Fruit fly (Drosophila melanogaster) whole organism, embryonic: ENCODE measurements around the gene CG32832.

Source experiments
- Awh ChIP-seq: fragments of 200-800 bp; sonication (Bioruptor generic); IDR thresholded peaks from 2 replicates; pipeline ENCODE4, ENCODE4 v1.3.6; 2022; ENCODE audit warnings: missing biosample characterization, missing genetic modification characterization
- CG10274 ChIP-seq: fragments of 200-800 bp; sonication (Bioruptor generic); optimal IDR thresholded peaks from 3 replicates; lab custom pipeline; 2017; ENCODE audit warnings: missing biosample characterization, mild to moderate bottlenecking, missing genetic modification characterization
- CG11085 ChIP-seq: fragments of 200-800 bp; sonication (Bioruptor generic); IDR thresholded peaks from 2 replicates; pipeline ENCODE4 v1.3.6; 2022; ENCODE audit warnings: missing biosample characterization, missing genetic modification characterization
- CG15269 ChIP-seq: fragments of 200-800 bp; sonication (Bioruptor generic); optimal IDR thresholded peaks from 2 replicates; lab custom pipeline; 2018; ENCODE audit warnings: missing biosample characterization, mild to moderate bottlenecking, missing genetic modification characterization, moderate library complexity
- CG17385 ChIP-seq: fragments of 200-800 bp; sonication (Bioruptor generic); optimal IDR thresholded peaks from 3 replicates; lab custom pipeline; 2018; ENCODE audit warnings: missing biosample characterization, mild to moderate bottlenecking, missing genetic modification characterization
- CG17912 ChIP-seq: fragments of 200-800 bp; sonication (Bioruptor generic); optimal IDR thresholded peaks from 2 replicates; lab custom pipeline; 2018; ENCODE audit warnings: missing biosample characterization, mild to moderate bottlenecking, missing genetic modification characterization
- ara ChIP-seq: fragments of 200-800 bp; sonication (Bioruptor generic); IDR thresholded peaks from 2 replicates; pipeline ENCODE4 v1.3.6; 2022; ENCODE audit warnings: missing biosample characterization, missing genetic modification characterization
- az2 ChIP-seq: fragments of 200-800 bp; sonication (Bioruptor generic); optimal IDR thresholded peaks from 3 replicates; lab custom pipeline; 2016; ENCODE audit warnings: missing biosample characterization, missing genetic modification characterization
- caup ChIP-seq: fragments of 200-800 bp; sonication (Bioruptor generic); optimal IDR thresholded peaks from 3 replicates; lab custom pipeline; 2017; ENCODE audit warnings: missing biosample characterization, mild to moderate bottlenecking, missing genetic modification characterization, moderate library complexity; ENCODE audit not compliant: severe bottlenecking
- ems ChIP-seq: fragments of 200-800 bp; sonication (Bioruptor generic); optimal IDR thresholded peaks from 3 replicates; lab custom pipeline; 2016; ENCODE audit warnings: missing biosample characterization, missing genetic modification characterization
- jumu ChIP-seq: fragments of 200-800 bp; sonication (Bioruptor generic); optimal IDR thresholded peaks from 3 replicates; lab custom pipeline; 2016; ENCODE audit warnings: missing biosample characterization, missing genetic modification characterization
- maf-S ChIP-seq: fragments of 200-800 bp; sonication (Bioruptor generic); optimal IDR thresholded peaks from 2 replicates; lab custom pipeline; 2016; ENCODE audit warnings: missing biosample characterization, missing genetic modification characterization
- pnt ChIP-seq: fragments of 200-800 bp; sonication (Bioruptor generic); optimal IDR thresholded peaks from 3 replicates; lab custom pipeline; 2016; ENCODE audit warnings: missing biosample characterization, missing genetic modification characterization
- schlank ChIP-seq: fragments of 200-800 bp; sonication (Bioruptor generic); optimal IDR thresholded peaks from 2 replicates; lab custom pipeline; 2018; ENCODE audit warnings: missing biosample characterization, mild to moderate bottlenecking, missing genetic modification characterization

- no peak for TF ChIP-seq jumu (GFP tag; lab: Kevin White, UChicago)
- TF ChIP-seq CG17385 (GFP tag; lab: Kevin White, UChicago), result no peak
- no peak for TF ChIP-seq ems (GFP tag; lab: Kevin White, UChicago)
- TF ChIP-seq CG10274, result no peak
- no peak for TF ChIP-seq maf-S (GFP tag; lab: Kevin White, UChicago)
- no peak for TF ChIP-seq caup (GFP tag; lab: Kevin White, UChicago)
- TF ChIP-seq CG15269 (tag; lab: Kevin White, UChicago), result no peak
- no peak for TF ChIP-seq pnt (GFP tag; lab: Kevin White, UChicago)
- TF ChIP-seq ara (GFP tag; lab: Robert Waterston, UW), result no peak
- no peak for TF ChIP-seq schlank (tag; lab: Kevin White, UChicago)
- no peak for TF ChIP-seq CG11085 (GFP tag; lab: Robert Waterston, UW)
- no peak for TF ChIP-seq CG17912 (GFP tag; lab: Kevin White, UChicago)
- TF ChIP-seq az2 (GFP tag; lab: Kevin White, UChicago), result no peak
- TF ChIP-seq Awh, result no peak
Observed at dm6 chr2L:16850442-16850841, 28.6 kb downstream of the CG32832 start.
